Worm (Caenorhabditis elegans) whole organism, midembryonic: ENCODE measurements around the gene nspg-9.

Experiments
- T22C8.4 ChIP-seq: fragments of 200-800 bp; sonication (Bioruptor generic); IDR thresholded peaks from 2 replicates; pipeline ENCODE4 v1.3.6; 2022; ENCODE audit warnings: missing genetic modification characterization, missing compliant biosample characterization
- cog-1 ChIP-seq: sonication (generic microtip); optimal IDR thresholded peaks from 2 replicates; lab custom pipeline; 2016; ENCODE audit warnings: missing genetic modification characterization, missing compliant biosample characterization
- flt-1 ChIP-seq: fragments of 200-800 bp; sonication (Bioruptor generic); IDR thresholded peaks from 2 replicates; pipeline ENCODE4 v1.3.6; 2022; ENCODE audit warnings: missing genetic modification characterization, missing compliant biosample characterization
- klf-2 ChIP-seq: fragments of 200-800 bp; sonication (Bioruptor generic); conservative IDR thresholded peaks from 2 replicates; pipeline ENCODE4 v1.3.6; 2022; ENCODE audit warnings: missing genetic modification reagents, missing genetic modification characterization, missing compliant biosample characterization
- ref-1 ChIP-seq: fragments of 200-800 bp; sonication (Bioruptor generic); conservative IDR thresholded peaks from 2 replicates; pipeline ENCODE4 v1.3.6; 2022; ENCODE audit warnings: missing genetic modification reagents, missing genetic modification characterization, missing compliant biosample characterization
- tab-1 ChIP-seq: fragments of 200-800 bp; sonication (Bioruptor generic); IDR thresholded peaks from 2 replicates; pipeline ENCODE4 v1.3.6; 2022; ENCODE audit warnings: missing genetic modification characterization, missing compliant biosample characterization
- ztf-23 ChIP-seq: fragments of 200-800 bp; sonication (Bioruptor generic); IDR thresholded peaks from 2 replicates; pipeline ENCODE4 v1.3.6; 2022; ENCODE audit warnings: missing genetic modification reagents, missing genetic modification characterization, missing compliant biosample characterization
- ztf-29 ChIP-seq: fragments of 200-800 bp; sonication (Bioruptor generic); IDR thresholded peaks from 2 replicates; pipeline ENCODE4 v1.3.6; 2022; ENCODE audit warnings: missing genetic modification reagents, missing genetic modification characterization, missing compliant biosample characterization

DNA sequence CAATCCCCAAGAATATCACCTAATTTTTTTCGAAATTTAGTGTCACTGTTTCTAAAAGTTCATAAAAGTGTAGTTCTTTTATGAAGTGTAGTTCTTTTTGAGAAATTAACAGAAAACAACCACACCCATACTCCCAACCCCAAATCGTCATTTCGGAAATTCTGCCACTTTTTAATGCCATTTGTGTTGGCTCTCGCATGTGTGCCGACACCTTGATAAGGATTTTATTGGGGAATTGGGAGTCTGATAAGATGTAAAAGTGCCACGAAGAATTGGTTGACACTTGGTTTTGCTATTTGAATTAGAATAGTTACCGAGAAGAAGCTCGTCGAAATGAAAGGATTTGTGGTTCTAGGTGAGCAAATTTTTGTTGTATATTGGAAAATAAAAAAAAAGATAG is at the start of gene nspg-9:
- TF ChIP-seq cog-1: no peak
- no peak for TF ChIP-seq T22C8.4 (GFP tag; lab: Robert Waterston, UW)
- no peak for TF ChIP-seq klf-2
- TF ChIP-seq ztf-29 (GFP tag; lab: Robert Waterston, UW): no peak
- no peak for TF ChIP-seq ref-1 (GFP tag; lab: Robert Waterston, UW)
- TF ChIP-seq ztf-23 (GFP tag; lab: Robert Waterston, UW): no peak
- TF ChIP-seq flt-1 (GFP tag; lab: Robert Waterston, UW): no peak
- no peak for TF ChIP-seq tab-1
